Worm (Caenorhabditis elegans): ENCODE data around the gene T28C12.6.
A peak's percentile ranks its signal among the peaks of the same experiment; 100 is the strongest.

The T28C12.6 gene

DNA sequence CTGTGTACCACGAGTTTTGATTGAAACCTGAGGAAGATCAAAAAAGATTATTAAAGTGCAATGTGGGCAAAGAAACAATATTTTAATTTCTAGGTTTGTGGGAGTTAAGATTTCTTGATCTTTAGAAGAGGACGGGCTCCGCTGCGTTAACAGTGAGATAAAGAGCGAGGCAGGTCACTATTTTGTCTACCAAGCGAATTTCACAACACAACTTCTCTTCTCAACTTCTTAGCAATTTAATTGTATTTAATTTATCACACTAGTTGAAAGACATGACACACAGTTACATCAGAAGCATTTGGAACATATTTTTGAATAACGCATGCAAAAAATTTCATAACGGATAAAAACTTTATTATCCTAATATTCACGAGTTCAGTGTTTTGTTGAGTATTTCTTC lies 9.5 kb downstream of the T28C12.6 start:
- peak; percentile 38 for TF ChIP-seq sma-3 (GFP tag; optimal IDR thresholded peaks at IDR 0.05)
- peak; percentile 8 for TF ChIP-seq nhr-21 (tag; optimal IDR thresholded peaks at IDR 0.05)
- TF ChIP-seq ztf-11 (tag; optimal IDR thresholded peaks at IDR 0.05), result no peak
- peak; percentile 33 for TF ChIP-seq crh-2 (tag; optimal IDR thresholded peaks at IDR 0.05)

DNA sequence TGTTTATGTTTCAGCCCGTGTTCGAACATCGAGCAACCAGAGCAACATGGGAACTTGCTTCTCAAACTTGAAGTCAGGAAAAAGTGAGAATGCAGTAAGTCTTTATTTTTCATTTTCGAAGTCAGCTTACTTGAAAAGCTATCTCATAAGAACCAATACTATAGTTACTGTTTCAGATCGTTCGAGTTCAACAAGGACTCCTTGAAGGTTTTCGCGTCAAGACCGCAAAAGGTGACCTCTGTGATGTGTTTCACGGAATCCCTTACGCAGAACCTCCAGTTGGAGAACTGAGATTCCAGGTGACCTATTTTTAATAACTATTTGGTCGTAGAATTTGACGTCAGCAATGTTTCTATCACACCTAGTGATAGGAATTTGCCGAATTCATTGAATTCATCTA lies 12.3 kb downstream of the T28C12.6 start:
- TF ChIP-seq nhr-21 (tag; optimal IDR thresholded peaks at IDR 0.05), result no peak
- TF ChIP-seq mab-5 (tag; optimal IDR thresholded peaks at IDR 0.05), result no peak
- TF ChIP-seq skn-1 (tag; optimal IDR thresholded peaks at IDR 0.05), result no peak
- TF ChIP-seq C34F6.9 (tag; optimal IDR thresholded peaks at IDR 0.05), result no peak
- TF ChIP-seq Y55F3AM.14 (GFP tag; optimal IDR thresholded peaks at IDR 0.05), result no peak
- TF ChIP-seq blmp-1 (tag; optimal IDR thresholded peaks at IDR 0.05; ENCODE audit: insufficient read depth), result no peak
- no peak for TF ChIP-seq unc-39 (tag; optimal IDR thresholded peaks at IDR 0.05)
- no peak for TF ChIP-seq lin-39 (tag; optimal IDR thresholded peaks at IDR 0.05)

DNA sequence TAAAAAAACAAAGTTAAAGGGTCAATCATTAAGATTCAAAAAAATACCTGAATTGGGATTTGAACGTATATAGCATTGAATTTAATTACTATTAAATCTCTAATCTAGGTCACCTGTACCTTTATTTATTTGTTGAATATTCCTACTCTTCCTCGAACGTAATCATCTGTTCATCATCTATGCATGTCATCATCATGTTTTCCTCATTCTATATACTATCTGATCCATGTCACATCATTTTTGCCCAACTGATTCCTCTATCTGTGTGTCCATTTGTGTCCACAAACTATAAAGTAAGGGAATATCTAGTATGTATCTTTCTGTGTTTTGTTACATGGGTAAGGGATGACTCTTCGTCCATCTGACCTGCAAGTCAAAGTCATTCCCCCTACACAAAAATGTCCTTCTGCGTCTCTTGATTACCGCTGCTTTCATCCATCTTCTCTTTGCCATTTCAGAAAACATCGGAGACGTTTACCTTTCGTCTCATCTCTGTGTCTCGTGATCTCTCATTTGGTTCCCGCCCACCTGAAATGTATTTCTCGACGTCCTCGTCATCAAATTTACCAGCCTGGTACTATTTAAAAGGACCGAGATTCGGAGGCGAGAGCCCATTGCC lies 13.1 kb downstream of the T28C12.6 start:
- TF ChIP-seq mab-5 (tag; optimal IDR thresholded peaks at IDR 0.05) (no peak), nhr-10 (tag; optimal IDR thresholded peaks at IDR 0.05) (no peak), sma-3 (GFP tag; optimal IDR thresholded peaks at IDR 0.05) (peak; percentile 80), sma-9 (GFP tag; optimal IDR thresholded peaks at IDR 0.05) (peak; percentile 69), sma-9 (tag; optimal IDR thresholded peaks at IDR 0.05) (no peak), unc-39 (tag; optimal IDR thresholded peaks at IDR 0.05) (no peak), crh-2 (tag; optimal IDR thresholded peaks at IDR 0.05) (peak; percentile 3), nhr-21 (tag; optimal IDR thresholded peaks at IDR 0.05) (peak; percentile 60), mdl-1 (tag; optimal IDR thresholded peaks at IDR 0.05) (no peak), blmp-1 (tag; optimal IDR thresholded peaks at IDR 0.05; ENCODE audit: insufficient read depth) (peak; percentile 3), nhr-25 (tag; optimal IDR thresholded peaks at IDR 0.05) (peak; percentile 75), nhr-129 (tag; optimal IDR thresholded peaks at IDR 0.05) (peak; percentile 52), lin-13 (GFP tag; optimal IDR thresholded peaks at IDR 0.05) (no peak), ztf-4 (tag; optimal IDR thresholded peaks at IDR 0.05) (peak; percentile 15), gmeb-1 (tag; optimal IDR thresholded peaks at IDR 0.05) (no peak), elt-1 (tag; optimal IDR thresholded peaks at IDR 0.05) (no peak), fos-1 (tag; optimal IDR thresholded peaks at IDR 0.05) (peak; percentile 14)

ce11 chrV:6321733-6322198 lies 14.2 kb downstream of the T28C12.6 start, which contains the start of gene T28C12.15:
Gene T28C12.15 (minus strand): TSS chrV:6321783.
- no peak for TF ChIP-seq zag-1 (tag; optimal IDR thresholded peaks at IDR 0.05)
- TF ChIP-seq ceh-82 (tag; optimal IDR thresholded peaks at IDR 0.05), result no peak
- no peak for TF ChIP-seq nhr-6 (tag; optimal IDR thresholded peaks at IDR 0.05)
- TF ChIP-seq sma-9 (GFP tag; optimal IDR thresholded peaks at IDR 0.05), result peak; percentile 5
- TF ChIP-seq sma-9 (tag; optimal IDR thresholded peaks at IDR 0.05), result no peak
- TF ChIP-seq nhr-10 (tag; optimal IDR thresholded peaks at IDR 0.05), result no peak
- no peak for TF ChIP-seq Y55F3AM.14 (GFP tag; optimal IDR thresholded peaks at IDR 0.05)
- no peak for TF ChIP-seq gmeb-1 (tag; optimal IDR thresholded peaks at IDR 0.05)
- no peak for TF ChIP-seq alr-1 (tag; optimal IDR thresholded peaks at IDR 0.05)
- no peak for TF ChIP-seq ama-1 (optimal IDR thresholded peaks at IDR 0.05)
- TF ChIP-seq lin-11 (tag; optimal IDR thresholded peaks at IDR 0.05), result no peak
- no peak for TF ChIP-seq dmd-4 (tag; optimal IDR thresholded peaks at IDR 0.05)
- TF ChIP-seq nhr-25 (tag; optimal IDR thresholded peaks at IDR 0.05), result peak; percentile 32
- peak; percentile 27 for TF ChIP-seq blmp-1 (tag; optimal IDR thresholded peaks at IDR 0.05; ENCODE audit: insufficient read depth)
- TF ChIP-seq nhr-129 (tag; optimal IDR thresholded peaks at IDR 0.05), result no peak
- no peak for TF ChIP-seq nhr-21 (tag; optimal IDR thresholded peaks at IDR 0.05)
- TF ChIP-seq lin-13 (GFP tag; optimal IDR thresholded peaks at IDR 0.05), result no peak
- TF ChIP-seq peb-1 (tag; optimal IDR thresholded peaks at IDR 0.05), result no peak
- TF ChIP-seq F13H6.1 (tag; optimal IDR thresholded peaks at IDR 0.05), result no peak
- no peak for TF ChIP-seq unc-55 (GFP tag; optimal IDR thresholded peaks at IDR 0.05)

- no peak for TF ChIP-seq egl-27 (tag; optimal IDR thresholded peaks at IDR 0.05)
- no peak for TF ChIP-seq alr-1 (tag; optimal IDR thresholded peaks at IDR 0.05)
- no peak for TF ChIP-seq Y55F3AM.14 (GFP tag; optimal IDR thresholded peaks at IDR 0.05)
- TF ChIP-seq blmp-1 (tag; optimal IDR thresholded peaks at IDR 0.05; ENCODE audit: insufficient read depth), result no peak
- TF ChIP-seq nhr-25 (tag; optimal IDR thresholded peaks at IDR 0.05), result no peak
- no peak for TF ChIP-seq fos-1 (tag; optimal IDR thresholded peaks at IDR 0.05)
- TF ChIP-seq snpc-4 (tag; optimal IDR thresholded peaks at IDR 0.05), result no peak
- no peak for TF ChIP-seq ztf-11 (tag; optimal IDR thresholded peaks at IDR 0.05)
- TF ChIP-seq ztf-4 (tag; optimal IDR thresholded peaks at IDR 0.05), result no peak
These were observed 14.6 kb downstream of the T28C12.6 start for ce11 chrV:6321280-6321679.

Data from whole organism, L2 larva.